Worm (Caenorhabditis elegans) whole organism, young adult: ENCODE measurements around the gene F22D3.4.

ENCODE experiments used
- B0261.1 ChIP-seq: sonication (generic microtip); optimal IDR thresholded peaks from 2 replicates; lab custom pipeline; 2016; ENCODE audit warnings: mild to moderate bottlenecking, missing genetic modification characterization, moderate library complexity, missing compliant biosample characterization
- C06A6.2 ChIP-seq: fragments of 200-800 bp; sonication (Bioruptor generic); conservative IDR thresholded peaks from 2 replicates; pipeline ENCODE4 v1.3.6; 2022; ENCODE audit warnings: missing genetic modification characterization, missing compliant biosample characterization
- D2030.7 ChIP-seq: fragments of 200-800 bp; sonication (Bioruptor generic); IDR thresholded peaks from 2 replicates; pipeline ENCODE4 v1.3.6; 2022; ENCODE audit warnings: missing genetic modification reagents, missing genetic modification characterization, missing compliant biosample characterization
- F37B4.10 ChIP-seq: fragments of 200-800 bp; sonication (Bioruptor generic); IDR thresholded peaks from 2 replicates; pipeline ENCODE4 v1.3.6; 2022; ENCODE audit warnings: missing genetic modification characterization, missing compliant biosample characterization
- F49E8.2 ChIP-seq: sonication (generic microtip); optimal IDR thresholded peaks from 3 replicates; lab custom pipeline; 2017; ENCODE audit warnings: missing genetic modification characterization, mild to moderate bottlenecking, missing compliant biosample characterization, antibody characterized with exemption, moderate library complexity; ENCODE audit not compliant: insufficient read depth
- F52B5.7 ChIP-seq: sonication (generic microtip); optimal IDR thresholded peaks from 2 replicates; lab custom pipeline; 2016; ENCODE audit warnings: mild to moderate bottlenecking, missing genetic modification characterization, missing compliant biosample characterization
- K12H6.12 ChIP-seq: fragments of 200-800 bp; sonication (Bioruptor generic); optimal IDR thresholded peaks from 2 replicates; lab custom pipeline; 2018; ENCODE audit warnings: mild to moderate bottlenecking, missing genetic modification characterization, missing compliant biosample characterization
- T26A5.8 ChIP-seq: sonication (generic microtip); optimal IDR thresholded peaks from 2 replicates; lab custom pipeline; 2016; ENCODE audit warnings: missing genetic modification characterization, missing compliant biosample characterization
- Y67H2A.10 ChIP-seq: fragments of 200-800 bp; sonication (Bioruptor generic); conservative IDR thresholded peaks from 2 replicates; pipeline ENCODE4 v1.3.6; 2022; ENCODE audit warnings: missing genetic modification reagents, missing genetic modification characterization, missing compliant biosample characterization
- Y95B8A.8 ChIP-seq: fragments of 200-800 bp; sonication (Bioruptor generic); IDR thresholded peaks from 2 replicates; pipeline ENCODE4 v1.3.6; 2022; ENCODE audit warnings: missing genetic modification reagents, missing genetic modification characterization, missing compliant biosample characterization
- aptf-3 ChIP-seq: fragments of 200-800 bp; sonication (Bioruptor generic); IDR thresholded peaks from 2 replicates; pipeline ENCODE4 v1.3.6; 2022; ENCODE audit warnings: missing genetic modification characterization, missing compliant biosample characterization
- atf-7 ChIP-seq: sonication (generic microtip); optimal IDR thresholded peaks from 2 replicates; lab custom pipeline; 2017; ENCODE audit warnings: mild to moderate bottlenecking, missing genetic modification characterization, missing compliant biosample characterization
- athp-1 ChIP-seq: sonication (generic microtip); optimal IDR thresholded peaks from 2 replicates; lab custom pipeline; 2017; ENCODE audit warnings: mild to moderate bottlenecking, missing genetic modification characterization, missing compliant biosample characterization
- attf-5 ChIP-seq: fragments of 200-800 bp; sonication (Bioruptor generic); optimal IDR thresholded peaks from 2 replicates; lab custom pipeline; 2018; ENCODE audit warnings: mild to moderate bottlenecking, missing genetic modification characterization, missing compliant biosample characterization
- attf-6 ChIP-seq: fragments of 200-800 bp; sonication (Bioruptor generic); IDR thresholded peaks from 2 replicates; pipeline ENCODE4 v1.3.6; 2022; ENCODE audit warnings: missing genetic modification reagents, missing genetic modification characterization, missing compliant biosample characterization
- bed-1 ChIP-seq: fragments of 200-800 bp; sonication (Bioruptor generic); IDR thresholded peaks from 2 replicates; pipeline ENCODE4 v1.3.6; 2022; ENCODE audit warnings: missing genetic modification reagents, missing genetic modification characterization, missing compliant biosample characterization
- bed-2 ChIP-seq: fragments of 200-800 bp; sonication (Bioruptor generic); IDR thresholded peaks from 2 replicates; pipeline ENCODE4 v1.3.6; 2022; ENCODE audit warnings: missing genetic modification reagents, missing genetic modification characterization, missing compliant biosample characterization
- cebp-1 ChIP-seq, 2 experiments: fragments of 200-800 bp in 1 of 2; sonication (Bioruptor generic) in 1 of 2; sonication (generic microtip) in 1 of 2; IDR thresholded peaks in 1 of 2; optimal IDR thresholded peaks in 1 of 2; 2 replicates each; pipeline versions ENCODE4 v1.3.6 to Lab custom; 2017 to 2022; ENCODE audit warnings: missing compliant biosample characterization in 2 of 2, missing genetic modification characterization in 2 of 2, mild to moderate bottlenecking in 1 of 2, missing genetic modification reagents in 1 of 2, moderate library complexity in 1 of 2
- ceh-27 ChIP-seq: fragments of 200-800 bp; sonication (Bioruptor generic); optimal IDR thresholded peaks from 2 replicates; lab custom pipeline; 2018; ENCODE audit warnings: mild to moderate bottlenecking, missing genetic modification characterization, moderate library complexity, missing compliant biosample characterization
- ceh-40 ChIP-seq: fragments of 200-800 bp; sonication (Bioruptor generic); IDR thresholded peaks from 2 replicates; pipeline ENCODE4 v1.3.6; 2022; ENCODE audit warnings: missing genetic modification characterization, missing compliant biosample characterization
- ceh-91 ChIP-seq: fragments of 200-800 bp; sonication (Bioruptor generic); IDR thresholded peaks from 2 replicates; pipeline ENCODE4 v1.3.6; 2022; ENCODE audit warnings: missing genetic modification reagents, missing genetic modification characterization, missing compliant biosample characterization
- fkh-3 ChIP-seq: sonication (generic microtip); optimal IDR thresholded peaks from 2 replicates; lab custom pipeline; 2016; ENCODE audit warnings: mild to moderate bottlenecking, missing genetic modification characterization, missing compliant biosample characterization
- hmg-1.2 ChIP-seq: fragments of 200-800 bp; sonication (Bioruptor generic); IDR thresholded peaks from 2 replicates; pipeline ENCODE4 v1.3.6; 2022; ENCODE audit warnings: missing genetic modification reagents, missing genetic modification characterization, missing compliant biosample characterization
- hmg-20 ChIP-seq: fragments of 200-800 bp; sonication (Bioruptor generic); IDR thresholded peaks from 2 replicates; pipeline ENCODE4 v1.3.6; 2022; ENCODE audit warnings: missing genetic modification reagents, missing genetic modification characterization, missing compliant biosample characterization
- hsf-1 ChIP-seq: fragments of 200-800 bp; sonication (Bioruptor generic); IDR thresholded peaks from 2 replicates; pipeline ENCODE4 v1.3.6; 2022; ENCODE audit warnings: missing genetic modification reagents, missing genetic modification characterization, missing compliant biosample characterization
- let-526 ChIP-seq: fragments of 200-800 bp; sonication (Bioruptor generic); IDR thresholded peaks from 2 replicates; pipeline ENCODE4 v1.3.6; 2022; ENCODE audit warnings: missing genetic modification reagents, missing genetic modification characterization, missing compliant biosample characterization
- lin-35 ChIP-seq, 3 experiments: fragments of 150-350 bp in 2 of 3; sonication (generic microtip) in 1 of 3; optimal IDR thresholded peaks; 2 replicates each; lab custom pipeline; 2014 to 2018; ENCODE audit warnings: missing biosample characterization in 3 of 3, missing genetic modification characterization in 3 of 3, missing genetic modification reagents in 3 of 3
- lin-40 ChIP-seq: sonication (generic microtip); optimal IDR thresholded peaks from 2 replicates; lab custom pipeline; 2016; ENCODE audit warnings: missing genetic modification characterization, mild to moderate bottlenecking, missing compliant biosample characterization, missing genotype, missing genetic modification reagents
- lin-54 ChIP-seq: fragments of 200-800 bp; sonication (Bioruptor generic); optimal IDR thresholded peaks from 2 replicates; lab custom pipeline; 2018; ENCODE audit warnings: mild to moderate bottlenecking, missing genetic modification characterization, missing compliant biosample characterization
- lir-1 ChIP-seq: fragments of 200-800 bp; sonication (Bioruptor generic); conservative IDR thresholded peaks from 2 replicates; pipeline ENCODE4 v1.3.6; 2022; ENCODE audit warnings: missing genetic modification reagents, missing genetic modification characterization, missing compliant biosample characterization
- madf-3 ChIP-seq: fragments of 200-800 bp; sonication (Bioruptor generic); IDR thresholded peaks from 2 replicates; pipeline ENCODE4 v1.3.6; 2022; ENCODE audit warnings: missing genetic modification reagents, missing genetic modification characterization, missing compliant biosample characterization
- madf-8 ChIP-seq: fragments of 200-800 bp; sonication (Bioruptor generic); conservative IDR thresholded peaks from 2 replicates; pipeline ENCODE4 v1.3.6; 2022; ENCODE audit warnings: missing genetic modification reagents, missing genetic modification characterization, missing compliant biosample characterization
- mel-28 ChIP-seq: sonication (generic microtip); optimal IDR thresholded peaks from 2 replicates; lab custom pipeline; 2016; ENCODE audit warnings: borderline replicate concordance, mild to moderate bottlenecking, missing genetic modification characterization, missing compliant biosample characterization
- nfyb-1 ChIP-seq: fragments of 200-800 bp; sonication (Bioruptor generic); IDR thresholded peaks from 2 replicates; pipeline ENCODE4 v1.3.6; 2022; ENCODE audit warnings: missing genetic modification reagents, missing genetic modification characterization, missing compliant biosample characterization
- nhr-27 ChIP-seq: fragments of 200-800 bp; sonication (Bioruptor generic); optimal IDR thresholded peaks from 2 replicates; lab custom pipeline; 2018; ENCODE audit warnings: mild to moderate bottlenecking, missing genetic modification characterization, moderate library complexity, missing compliant biosample characterization
- nhr-80 ChIP-seq: sonication (generic microtip); optimal IDR thresholded peaks from 2 replicates; lab custom pipeline; 2016; ENCODE audit warnings: missing genetic modification characterization, missing compliant biosample characterization
- pbrm-1 ChIP-seq: fragments of 200-800 bp; sonication (Bioruptor generic); IDR thresholded peaks from 2 replicates; pipeline ENCODE4 v1.3.6; 2022; ENCODE audit warnings: missing genetic modification reagents, missing genetic modification characterization, missing compliant biosample characterization
- sea-2 ChIP-seq: fragments of 200-800 bp; sonication (Bioruptor generic); IDR thresholded peaks from 2 replicates; pipeline ENCODE4 v1.3.6; 2022; ENCODE audit warnings: missing genetic modification characterization, missing compliant biosample characterization
- snpc-1.1 ChIP-seq: sonication (generic microtip); optimal IDR thresholded peaks from 2 replicates; lab custom pipeline; 2017; ENCODE audit warnings: missing genetic modification characterization, mild to moderate bottlenecking, missing compliant biosample characterization, antibody characterized with exemption, moderate library complexity, missing genotype, missing genetic modification reagents; ENCODE audit not compliant: insufficient read depth
- snpc-4 ChIP-seq, 5 experiments: fragments of 150-350 bp in 1 of 5; sonication (generic microtip) in 4 of 5; optimal IDR thresholded peaks; 2 replicates each; lab custom pipeline; 2014 to 2018; ENCODE audit warnings: missing genetic modification characterization in 5 of 5, missing biosample characterization in 3 of 5, antibody characterized with exemption in 2 of 5, mild to moderate bottlenecking in 2 of 5, missing compliant biosample characterization in 2 of 5, missing genotype in 2 of 5, moderate library complexity in 2 of 5, missing genetic modification reagents in 1 of 5
- somi-1 ChIP-seq: fragments of 200-800 bp; sonication (Bioruptor generic); optimal IDR thresholded peaks from 2 replicates; lab custom pipeline; 2018; ENCODE audit warnings: mild to moderate bottlenecking, missing genetic modification characterization, missing compliant biosample characterization
- sptf-2 ChIP-seq: fragments of 200-800 bp; sonication (Bioruptor generic); optimal IDR thresholded peaks from 2 replicates; lab custom pipeline; 2018; ENCODE audit warnings: mild to moderate bottlenecking, missing genetic modification characterization, missing compliant biosample characterization
- tbp1 ChIP-seq: fragments of 200-800 bp; sonication (Bioruptor generic); optimal IDR thresholded peaks from 2 replicates; lab custom pipeline; 2018; ENCODE audit warnings: mild to moderate bottlenecking, missing genetic modification characterization, missing compliant biosample characterization
- tbx-9 ChIP-seq: sonication (generic microtip); optimal IDR thresholded peaks from 2 replicates; lab custom pipeline; 2016; ENCODE audit warnings: borderline replicate concordance, missing genetic modification characterization, inconsistent platforms, missing compliant biosample characterization
- unc-62 ChIP-seq: fragments of 150-350 bp; optimal IDR thresholded peaks from 2 replicates; lab custom pipeline; 2014; ENCODE audit warnings: missing biosample characterization, missing genetic modification reagents, missing genetic modification characterization
- zfh-2 ChIP-seq: fragments of 200-800 bp; sonication (Bioruptor generic); conservative IDR thresholded peaks from 2 replicates; pipeline ENCODE4 v1.3.6; 2022; ENCODE audit warnings: missing genetic modification reagents, missing genetic modification characterization, missing compliant biosample characterization

Gene F22D3.4

ce11 chrII:6891838-6892237, 35.6 kb downstream of the F22D3.4 start:
- TF ChIP-seq unc-62 (GFP tag; lab: Kevin White, UChicago): peak; percentile 24
- no peak for TF ChIP-seq Y67H2A.10 (GFP tag; lab: Robert Waterston, UW)
- TF ChIP-seq mel-28 (tag; lab: Kevin White, UChicago): no peak
- peak; percentile 42 for TF ChIP-seq lin-54 (GFP tag; lab: Kevin White, UChicago)
- no peak for TF ChIP-seq atf-7 (tag; lab: Kevin White, UChicago)
- no peak for TF ChIP-seq hmg-1.2 (GFP tag; lab: Robert Waterston, UW)
- no peak for TF ChIP-seq cebp-1 (GFP tag; IDR thresholded peaks at IDR 0.05; lab: Robert Waterston, UW)
- TF ChIP-seq cebp-1 (tag; optimal IDR thresholded peaks at IDR 0.05; lab: Kevin White, UChicago): peak; percentile 35
- no peak for TF ChIP-seq zfh-2
- 0 out of 2 replicates have a peak, but pooled peaks have one; percentile 50 for TF ChIP-seq lir-1 (GFP tag; lab: Robert Waterston, UW)
- no peak for TF ChIP-seq madf-3 (GFP tag; lab: Robert Waterston, UW)
- TF ChIP-seq lin-40: peak; percentile 5
- no peak for TF ChIP-seq sptf-2
- no peak for TF ChIP-seq pbrm-1 (GFP tag; lab: Robert Waterston, UW)
- no peak for TF ChIP-seq sea-2 (GFP tag; lab: Robert Waterston, UW)
- TF ChIP-seq F52B5.7: no peak
- TF ChIP-seq nhr-80 (tag; lab: Kevin White, UChicago): peak; percentile 33
- 0 out of 2 replicates have a peak, but pooled peaks have one; percentile 16 for TF ChIP-seq hsf-1
- no peak for TF ChIP-seq fkh-3
- no peak for TF ChIP-seq F37B4.10 (GFP tag; lab: Robert Waterston, UW)
- TF ChIP-seq snpc-1.1 (tag; lab: Kevin White, UChicago): no peak
- peak; percentile 36 for TF ChIP-seq tbp1 (GFP tag; lab: Kevin White, UChicago)
- TF ChIP-seq K12H6.12: no peak
- TF ChIP-seq athp-1 (tag; lab: Kevin White, UChicago): no peak
- TF ChIP-seq attf-6 (GFP tag; lab: Robert Waterston, UW): no peak
- TF ChIP-seq attf-5: peak; percentile 21
- TF ChIP-seq snpc-4 (GFP tag; optimal IDR thresholded peaks at IDR 0.05; lab: Kevin White, UChicago): no peak
- no peak for TF ChIP-seq snpc-4 (tag; optimal IDR thresholded peaks at IDR 0.05; lab: Kevin White, UChicago)
- TF ChIP-seq nfyb-1: peak; percentile 46; the same call in 1 of the 2 replicates
- peak; percentile 30 for TF ChIP-seq somi-1 (GFP tag; lab: Kevin White, UChicago)
- no peak for TF ChIP-seq ceh-27 (GFP tag; lab: Kevin White, UChicago)
- no peak for TF ChIP-seq F49E8.2 (tag; lab: Kevin White, UChicago)
- TF ChIP-seq ceh-40 (GFP tag; lab: Robert Waterston, UW): no peak
- peak; percentile 48; the same call in 1 of the 2 replicates for TF ChIP-seq let-526 (GFP tag; lab: Robert Waterston, UW)
- no peak for TF ChIP-seq madf-8 (GFP tag; lab: Robert Waterston, UW)

- TF ChIP-seq tbx-9 (tag; lab: Kevin White, UChicago): no peak
- no peak for TF ChIP-seq cebp-1 (GFP tag; IDR thresholded peaks at IDR 0.05; lab: Robert Waterston, UW)
- TF ChIP-seq cebp-1 (tag; optimal IDR thresholded peaks at IDR 0.05; lab: Kevin White, UChicago): peak; percentile 75
- TF ChIP-seq bed-1 (GFP tag; lab: Robert Waterston, UW): no peak
- no peak for TF ChIP-seq F49E8.2 (tag; lab: Kevin White, UChicago)
- 0 out of 2 replicates have a peak, but pooled peaks have one; percentile 15 for TF ChIP-seq hmg-20 (GFP tag; lab: Robert Waterston, UW)
- TF ChIP-seq pbrm-1 (GFP tag; lab: Robert Waterston, UW): no peak
- no peak for TF ChIP-seq ceh-91 (GFP tag; lab: Robert Waterston, UW)
- peak; percentile 91 for TF ChIP-seq zfh-2
- TF ChIP-seq bed-2 (GFP tag; lab: Robert Waterston, UW): no peak
- no peak for TF ChIP-seq B0261.1 (tag; lab: Kevin White, UChicago)
- no peak for TF ChIP-seq aptf-3
- peak; percentile 48 for TF ChIP-seq C06A6.2 (GFP tag; lab: Robert Waterston, UW)
- TF ChIP-seq Y67H2A.10 (GFP tag; lab: Robert Waterston, UW): no peak
- TF ChIP-seq Y95B8A.8 (GFP tag; lab: Robert Waterston, UW): no peak
- TF ChIP-seq ceh-40 (GFP tag; lab: Robert Waterston, UW): no peak
- peak in 1 of 3 experiments; percentile 49 for TF ChIP-seq lin-35 (GFP tag; optimal IDR thresholded peaks at IDR 0.05; lab: Kevin White, UChicago)
- TF ChIP-seq D2030.7 (GFP tag; lab: Robert Waterston, UW): no peak
- peak; percentile 22 for TF ChIP-seq tbp1 (GFP tag; lab: Kevin White, UChicago)
- peak; percentile 55 for TF ChIP-seq attf-5
- no peak for TF ChIP-seq nhr-27 (tag; lab: Kevin White, UChicago)
- TF ChIP-seq T26A5.8 (tag; lab: Kevin White, UChicago): no peak
These were observed 36.2 kb downstream of the F22D3.4 start for ce11 chrII:6891176-6891575.
